Fruit fly (Drosophila melanogaster) whole organism: ENCODE measurements around the gene Lsp2.

Source experiments
- CG8478 ChIP-seq: fragments of >200 bp; optimal IDR thresholded peaks from 2 replicates; lab custom pipeline; 2018; ENCODE audit warnings: inconsistent platforms
- Dll ChIP-seq: fragments of >200 bp; optimal IDR thresholded peaks from 2 replicates; lab custom pipeline; 2017
- EcR ChIP-seq, 2 experiments: fragments of >200 bp; optimal IDR thresholded peaks; 2 replicates each; lab custom pipeline; 2017; ENCODE audit warnings: missing biosample characterization in 2 of 2, missing genetic modification characterization in 2 of 2, missing genetic modification reagents in 2 of 2
- pan ChIP-seq: fragments of >200 bp; optimal IDR thresholded peaks from 2 replicates; lab custom pipeline; 2017
- psq ChIP-seq: fragments of >200 bp; optimal IDR thresholded peaks from 2 replicates; lab custom pipeline; 2017
- usp ChIP-seq: fragments of >200 bp; optimal IDR thresholded peaks from 2 replicates; lab custom pipeline; 2017; ENCODE audit warnings: missing biosample characterization, missing genetic modification characterization, mixed read lengths

Gene Lsp2

DNA sequence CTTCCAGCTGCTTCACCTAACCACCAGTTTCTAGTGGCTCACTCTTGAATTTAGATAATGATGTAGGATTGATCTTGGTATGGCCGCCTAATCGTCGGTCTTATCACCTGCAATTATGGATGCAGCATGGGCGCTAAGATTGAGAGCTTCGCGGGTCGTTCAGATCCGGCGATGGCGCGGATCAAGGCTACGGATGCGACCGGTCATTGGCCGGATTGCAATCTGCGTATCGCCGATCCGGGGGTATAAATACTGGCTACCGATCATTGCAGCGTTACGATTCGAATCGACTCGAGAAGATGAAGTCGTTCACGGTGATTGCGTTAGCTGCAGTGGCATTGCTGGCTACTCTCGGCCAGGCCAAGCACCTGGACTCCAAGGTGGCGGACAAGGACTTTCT, at the start of gene Lsp2:
Gene Lsp2 (plus strand): TSS at position 283 of the 400 bp plus-strand sequence.
- no peak for TF ChIP-seq usp (GFP tag; lab: Kevin White, UChicago)
- no peak for TF ChIP-seq psq (lab: Kevin White, UChicago)
- no peak for TF ChIP-seq pan
- TF ChIP-seq Dll (lab: Kevin White, UChicago): no peak
- TF ChIP-seq EcR (GFP tag; optimal IDR thresholded peaks at IDR 0.05; lab: Kevin White, UChicago): no peak
- TF ChIP-seq CG8478 (lab: Kevin White, UChicago): no peak

DNA sequence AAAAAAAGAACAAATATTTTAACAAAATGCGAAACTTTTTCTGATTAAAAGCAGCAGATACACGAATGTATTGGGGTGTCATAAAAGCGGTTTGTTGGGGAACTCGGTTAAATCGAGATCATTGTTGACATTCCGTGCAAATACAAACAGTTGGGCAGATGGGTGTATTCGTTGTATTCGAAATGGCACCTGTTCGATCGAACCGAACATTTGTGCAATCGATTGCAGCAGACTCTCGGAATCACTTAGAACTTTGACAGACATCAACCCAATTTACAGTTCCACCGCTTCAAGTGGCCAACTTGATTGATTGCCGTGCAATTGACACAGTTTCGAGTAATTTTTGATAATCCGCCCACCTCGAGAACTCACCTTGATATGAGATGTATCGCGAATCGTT, 48.8 kb upstream of the Lsp2 start:
- no peak for TF ChIP-seq Dll (lab: Kevin White, UChicago)
- TF ChIP-seq EcR (GFP tag; optimal IDR thresholded peaks at IDR 0.05; lab: Kevin White, UChicago): no peak
- TF ChIP-seq usp (GFP tag; lab: Kevin White, UChicago): no peak
- no peak for TF ChIP-seq pan
- TF ChIP-seq CG8478 (lab: Kevin White, UChicago): no peak
- no peak for TF ChIP-seq psq (lab: Kevin White, UChicago)

dm6 chr3L:12081679-12082520, 47.3 kb upstream of the Lsp2 start, which contains the start of gene Sema5c:
Gene Sema5c, minus strand, starts transcription at chr3L:12081830.
- TF ChIP-seq Dll (lab: Kevin White, UChicago) (no peak), pan (no peak)

- no peak for TF ChIP-seq Dll (lab: Kevin White, UChicago)
- no peak for TF ChIP-seq pan
- TF ChIP-seq CG8478 (lab: Kevin White, UChicago): no peak
- TF ChIP-seq usp (GFP tag; lab: Kevin White, UChicago): no peak
- TF ChIP-seq EcR (GFP tag; optimal IDR thresholded peaks at IDR 0.05; lab: Kevin White, UChicago): no peak
- TF ChIP-seq psq (lab: Kevin White, UChicago): no peak
These were observed 46.7 kb upstream of the Lsp2 start for dm6 chr3L:12082521-12082841.

- TF ChIP-seq usp (GFP tag; lab: Kevin White, UChicago) (no peak), EcR (GFP tag; optimal IDR thresholded peaks at IDR 0.05; lab: Kevin White, UChicago) (no peak), Dll (lab: Kevin White, UChicago) (no peak), psq (lab: Kevin White, UChicago) (no peak), pan (no peak), CG8478 (lab: Kevin White, UChicago) (no peak)
These were observed 46.0 kb upstream of the Lsp2 start for dm6 chr3L:12083092-12083680.

DNA sequence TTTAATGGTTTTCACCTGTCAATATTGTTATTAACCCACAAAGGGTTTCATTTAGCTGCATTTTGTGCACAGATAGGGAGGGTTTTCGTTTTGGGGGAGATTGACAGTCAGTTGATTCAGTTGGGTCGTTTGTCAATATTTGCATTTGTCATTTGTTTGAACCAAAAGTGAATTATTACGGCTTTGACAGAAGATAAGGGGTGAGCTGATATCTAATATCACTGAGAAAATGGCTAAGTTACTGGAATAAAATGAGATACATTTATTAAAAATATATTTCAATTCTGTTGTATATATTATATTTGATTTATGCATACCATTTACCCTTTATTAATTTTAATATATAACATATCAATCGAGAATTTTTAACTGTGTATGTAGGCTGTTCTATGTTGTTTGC, 45.3 kb upstream of the Lsp2 start:
- TF ChIP-seq pan: no peak
- TF ChIP-seq EcR (GFP tag; optimal IDR thresholded peaks at IDR 0.05; lab: Kevin White, UChicago): no peak

dm6 chr3L:12084969-12085690, 44.1 kb upstream of the Lsp2 start:
- TF ChIP-seq psq (lab: Kevin White, UChicago) (no peak), CG8478 (lab: Kevin White, UChicago) (no peak), EcR (GFP tag; optimal IDR thresholded peaks at IDR 0.05; lab: Kevin White, UChicago) (no peak), pan (no peak), usp (GFP tag; lab: Kevin White, UChicago) (no peak), Dll (lab: Kevin White, UChicago) (no peak)

DNA sequence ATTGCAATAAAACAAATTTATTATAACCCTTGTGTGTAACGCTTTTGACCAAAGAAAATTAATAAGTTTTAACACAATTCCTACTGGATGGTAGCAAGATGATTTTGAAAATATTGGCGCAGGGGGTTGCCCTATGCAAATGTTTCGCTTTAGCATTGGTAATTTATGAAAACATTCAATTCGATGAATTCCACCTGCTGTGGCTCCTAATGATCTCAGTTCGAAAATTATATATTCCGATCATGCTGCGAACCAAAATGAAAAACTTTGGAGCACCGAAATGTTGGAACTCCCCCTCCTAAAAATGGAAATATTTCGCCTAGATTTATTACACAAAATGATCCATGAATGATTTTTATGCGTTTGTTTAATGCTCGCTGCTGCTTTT, 43.5 kb upstream of the Lsp2 start:
- TF ChIP-seq Dll (lab: Kevin White, UChicago) (no peak), pan (no peak), psq (lab: Kevin White, UChicago) (no peak), usp (GFP tag; lab: Kevin White, UChicago) (no peak), EcR (GFP tag; optimal IDR thresholded peaks at IDR 0.05; lab: Kevin White, UChicago) (no peak), CG8478 (lab: Kevin White, UChicago) (no peak)

dm6 chr3L:12088326-12088725, 40.9 kb upstream of the Lsp2 start, which contains the start of gene CG17154:
Gene CG17154, plus strand, starts transcription at chr3L:12088626.
- TF ChIP-seq usp (GFP tag; lab: Kevin White, UChicago): no peak
- TF ChIP-seq EcR (GFP tag; optimal IDR thresholded peaks at IDR 0.05; lab: Kevin White, UChicago): no peak
- no peak for TF ChIP-seq CG8478 (lab: Kevin White, UChicago)
- TF ChIP-seq pan: no peak
- no peak for TF ChIP-seq psq (lab: Kevin White, UChicago)
- no peak for TF ChIP-seq Dll (lab: Kevin White, UChicago)

DNA sequence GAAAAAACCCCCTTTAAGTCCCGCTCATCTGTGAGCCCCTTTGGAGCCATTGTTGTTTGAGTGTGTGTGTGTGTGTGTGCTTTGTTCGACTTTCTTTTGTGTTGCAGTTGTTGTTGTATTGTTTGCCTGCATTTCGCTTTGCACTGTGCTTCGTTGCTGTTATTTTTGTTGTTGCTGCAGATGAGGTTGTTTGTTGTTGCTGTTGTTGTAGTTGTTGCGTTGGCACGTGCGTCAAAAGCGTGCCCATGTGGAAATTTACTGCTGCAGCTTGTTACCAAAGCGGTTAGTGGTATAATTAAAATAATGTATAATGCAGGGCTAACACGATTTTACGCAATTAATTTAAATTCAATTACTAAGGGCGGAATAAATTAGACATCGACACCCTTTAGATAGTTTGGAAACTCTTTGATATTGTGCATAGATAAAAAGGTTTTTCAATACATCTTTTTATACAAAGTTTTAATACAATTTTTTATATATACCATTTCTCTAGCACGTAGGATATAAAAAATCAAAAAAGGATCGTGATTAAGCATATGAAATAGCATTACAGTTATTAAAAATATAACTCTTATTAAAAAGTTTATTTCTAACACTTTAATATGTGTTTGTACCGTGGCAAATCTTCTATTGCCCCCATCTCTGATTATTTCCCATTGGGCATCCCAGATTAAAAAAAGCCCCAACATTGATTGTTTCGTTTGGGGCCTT, 38.9 kb upstream of the Lsp2 start:
- TF ChIP-seq usp (GFP tag; lab: Kevin White, UChicago) (no peak), CG8478 (lab: Kevin White, UChicago) (no peak), pan (no peak), Dll (lab: Kevin White, UChicago) (no peak), EcR (GFP tag; optimal IDR thresholded peaks at IDR 0.05; lab: Kevin White, UChicago) (no peak), psq (lab: Kevin White, UChicago) (no peak)
